Worm (Caenorhabditis elegans) whole organism, early embryonic: ENCODE data around the gene W07G1.7.

Experiments
- B0310.2 ChIP-seq: sonication (generic microtip); optimal IDR thresholded peaks from 2 replicates; lab custom pipeline; 2016; ENCODE audit warnings: mild to moderate bottlenecking, missing genetic modification characterization, missing compliant biosample characterization
- F13C5.2 ChIP-seq: sonication (generic microtip); optimal IDR thresholded peaks from 2 replicates; lab custom pipeline; 2017; ENCODE audit warnings: mild to moderate bottlenecking, missing genetic modification characterization, inconsistent platforms, missing compliant biosample characterization
- aly-1 ChIP-seq: sonication (generic microtip); optimal IDR thresholded peaks from 2 replicates; lab custom pipeline; 2016; ENCODE audit warnings: missing genetic modification characterization, missing compliant biosample characterization
- ama-1 ChIP-seq: fragments of 150-350 bp; optimal IDR thresholded peaks from 2 replicates; lab custom pipeline; 2014
- ceh-13 ChIP-seq: fragments of 200-800 bp; sonication (Bioruptor generic); optimal IDR thresholded peaks from 2 replicates; lab custom pipeline; 2018; ENCODE audit warnings: mild to moderate bottlenecking, missing genetic modification characterization, missing compliant biosample characterization
- ceh-36 ChIP-seq: sonication (generic microtip); optimal IDR thresholded peaks from 2 replicates; lab custom pipeline; 2016; ENCODE audit warnings: missing genetic modification characterization, inconsistent platforms, missing compliant biosample characterization
- ets-7 ChIP-seq: sonication (generic microtip); optimal IDR thresholded peaks from 2 replicates; lab custom pipeline; 2016; ENCODE audit warnings: missing genotype, missing genetic modification characterization, missing compliant biosample characterization
- flt-1 ChIP-seq: fragments of 200-800 bp; sonication (Bioruptor generic); IDR thresholded peaks from 2 replicates; pipeline ENCODE4 v1.3.6; 2022; ENCODE audit warnings: missing genetic modification characterization, missing compliant biosample characterization
- hmbx-1 ChIP-seq: sonication (generic microtip); optimal IDR thresholded peaks from 2 replicates; lab custom pipeline; 2016; ENCODE audit warnings: mild to moderate bottlenecking, missing genetic modification characterization, missing compliant biosample characterization
- hmg-4 ChIP-seq: fragments of 200-800 bp; sonication (Bioruptor generic); optimal IDR thresholded peaks from 2 replicates; lab custom pipeline; 2018; ENCODE audit warnings: mild to moderate bottlenecking, missing genetic modification characterization, missing compliant biosample characterization
- hnd-1 ChIP-seq: sonication (generic microtip); optimal IDR thresholded peaks from 2 replicates; lab custom pipeline; 2016; ENCODE audit warnings: missing genetic modification characterization, missing compliant biosample characterization
- pes-1 ChIP-seq: fragments of 200-800 bp; sonication (Bioruptor generic); IDR thresholded peaks from 2 replicates; pipeline ENCODE4 v1.3.6; 2022; ENCODE audit warnings: missing genetic modification reagents, missing genetic modification characterization, missing compliant biosample characterization
- scrt-1 ChIP-seq: fragments of 200-800 bp; sonication (Bioruptor generic); IDR thresholded peaks from 2 replicates; pipeline ENCODE4 v1.3.6; 2022; ENCODE audit warnings: missing genetic modification characterization, missing compliant biosample characterization
- sea-1 ChIP-seq: fragments of 200-800 bp; sonication (Bioruptor generic); conservative IDR thresholded peaks from 2 replicates; pipeline ENCODE4 v1.3.6; 2022; ENCODE audit warnings: missing genetic modification characterization, missing compliant biosample characterization
- tbx-11 ChIP-seq: fragments of 200-800 bp; sonication (Bioruptor generic); IDR thresholded peaks from 2 replicates; pipeline ENCODE4 v1.3.6; 2022; ENCODE audit warnings: missing genetic modification characterization, missing compliant biosample characterization
- tbx-37 ChIP-seq: fragments of 200-800 bp; sonication (Bioruptor generic); conservative IDR thresholded peaks from 2 replicates; pipeline ENCODE4 v1.3.6; 2022; ENCODE audit warnings: missing genetic modification reagents, missing genetic modification characterization, missing compliant biosample characterization
- tra-4 ChIP-seq: sonication (generic microtip); optimal IDR thresholded peaks from 2 replicates; lab custom pipeline; 2017; ENCODE audit warnings: missing genetic modification characterization, missing compliant biosample characterization

The W07G1.7 gene

ce11 chrII:13961567-13961966 is 4.6 kb downstream of the W07G1.7 start:
- TF ChIP-seq hnd-1 (tag; lab: Kevin White, UChicago) (no peak), hmbx-1 (tag; lab: Kevin White, UChicago) (no peak), hmg-4 (GFP tag; lab: Kevin White, UChicago) (no peak), scrt-1 (no peak), ceh-13 (no peak)

- TF ChIP-seq hmbx-1 (tag; lab: Kevin White, UChicago) (no peak), ceh-13 (no peak), hnd-1 (tag; lab: Kevin White, UChicago) (no peak), F13C5.2 (no peak), flt-1 (no peak), pes-1 (GFP tag; lab: Robert Waterston, UW) (no peak), tra-4 (tag; lab: Kevin White, UChicago) (no peak), aly-1 (tag; lab: Kevin White, UChicago) (no peak), sea-1 (GFP tag; lab: Robert Waterston, UW) (no peak), hmg-4 (GFP tag; lab: Kevin White, UChicago) (no peak), scrt-1 (no peak), tbx-37 (GFP tag; lab: Robert Waterston, UW) (no peak)
Observed at ce11 chrII:13958359-13958758, 7.8 kb downstream of the W07G1.7 start.

- TF ChIP-seq ets-7 (tag; lab: Kevin White, UChicago) (no peak), ceh-36 (tag; lab: Kevin White, UChicago) (no peak), tra-4 (tag; lab: Kevin White, UChicago) (no peak), scrt-1 (no peak), ama-1 (lab: Kevin White, UChicago) (no peak), tbx-11 (GFP tag; lab: Robert Waterston, UW) (no peak), aly-1 (tag; lab: Kevin White, UChicago) (no peak), F13C5.2 (no peak), sea-1 (GFP tag; lab: Robert Waterston, UW) (no peak), ceh-13 (no peak)
Observed at ce11 chrII:13957437-13957836, 8.7 kb downstream of the W07G1.7 start, which contains the start of gene zip-3. Gene zip-3, minus strand, starts transcription at chrII:13957457.

- TF ChIP-seq B0310.2 (tag; lab: Kevin White, UChicago) (no peak), hmg-4 (GFP tag; lab: Kevin White, UChicago) (no peak), ceh-36 (tag; lab: Kevin White, UChicago) (no peak), pes-1 (GFP tag; lab: Robert Waterston, UW) (no peak), hnd-1 (tag; lab: Kevin White, UChicago) (no peak), ets-7 (tag; lab: Kevin White, UChicago) (no peak), ceh-13 (no peak), tbx-37 (GFP tag; lab: Robert Waterston, UW) (no peak), tra-4 (tag; lab: Kevin White, UChicago) (no peak), hmbx-1 (tag; lab: Kevin White, UChicago) (no peak), ama-1 (lab: Kevin White, UChicago) (no peak), flt-1 (no peak), sea-1 (GFP tag; lab: Robert Waterston, UW) (no peak), aly-1 (tag; lab: Kevin White, UChicago) (no peak), scrt-1 (no peak), tbx-11 (GFP tag; lab: Robert Waterston, UW) (no peak), F13C5.2 (no peak)
Observed at ce11 chrII:13956529-13956928, 9.6 kb downstream of the W07G1.7 start.

- no peak for TF ChIP-seq ceh-36 (tag; lab: Kevin White, UChicago)
- no peak for TF ChIP-seq aly-1 (tag; lab: Kevin White, UChicago)
- TF ChIP-seq tbx-37 (GFP tag; lab: Robert Waterston, UW) = no peak
- no peak for TF ChIP-seq ets-7 (tag; lab: Kevin White, UChicago)
- TF ChIP-seq ceh-13 = no peak
- no peak for TF ChIP-seq F13C5.2
- no peak for TF ChIP-seq sea-1 (GFP tag; lab: Robert Waterston, UW)
- no peak for TF ChIP-seq ama-1 (lab: Kevin White, UChicago)
- TF ChIP-seq B0310.2 (tag; lab: Kevin White, UChicago) = no peak
- no peak for TF ChIP-seq scrt-1
- TF ChIP-seq hmbx-1 (tag; lab: Kevin White, UChicago) = no peak
- TF ChIP-seq pes-1 (GFP tag; lab: Robert Waterston, UW) = no peak
- TF ChIP-seq tbx-11 (GFP tag; lab: Robert Waterston, UW) = no peak
- no peak for TF ChIP-seq flt-1
- TF ChIP-seq tra-4 (tag; lab: Kevin White, UChicago) = no peak
- no peak for TF ChIP-seq hmg-4 (GFP tag; lab: Kevin White, UChicago)
- no peak for TF ChIP-seq hnd-1 (tag; lab: Kevin White, UChicago)
Observed at ce11 chrII:13954979-13955378, 11.2 kb downstream of the W07G1.7 start.

- TF ChIP-seq tbx-11 (GFP tag; lab: Robert Waterston, UW) (no peak), aly-1 (tag; lab: Kevin White, UChicago) (no peak), pes-1 (GFP tag; lab: Robert Waterston, UW) (no peak)
Observed at ce11 chrII:13954077-13954476, 12.1 kb downstream of the W07G1.7 start.

ce11 chrII:13951986-13952385 is 14.2 kb downstream of the W07G1.7 start:
- TF ChIP-seq tra-4 (tag; lab: Kevin White, UChicago) (no peak), tbx-11 (GFP tag; lab: Robert Waterston, UW) (no peak), pes-1 (GFP tag; lab: Robert Waterston, UW) (no peak), sea-1 (GFP tag; lab: Robert Waterston, UW) (no peak), tbx-37 (GFP tag; lab: Robert Waterston, UW) (no peak), ceh-36 (tag; lab: Kevin White, UChicago) (no peak), hmg-4 (GFP tag; lab: Kevin White, UChicago) (no peak), hnd-1 (tag; lab: Kevin White, UChicago) (no peak), flt-1 (no peak), ama-1 (lab: Kevin White, UChicago) (no peak)

ce11 chrII:13949290-13949689 is 16.9 kb downstream of the W07G1.7 start, which contains the start of gene sre-44:
Gene sre-44, plus strand, starts transcription at chrII:13949590.
- no peak for TF ChIP-seq ceh-36 (tag; lab: Kevin White, UChicago)
- TF ChIP-seq hmg-4 (GFP tag; lab: Kevin White, UChicago) = no peak
- no peak for TF ChIP-seq hnd-1 (tag; lab: Kevin White, UChicago)
- TF ChIP-seq hmbx-1 (tag; lab: Kevin White, UChicago) = no peak
- TF ChIP-seq ets-7 (tag; lab: Kevin White, UChicago) = no peak
- TF ChIP-seq ama-1 (lab: Kevin White, UChicago) = no peak
- no peak for TF ChIP-seq aly-1 (tag; lab: Kevin White, UChicago)
- TF ChIP-seq ceh-13 = no peak
- no peak for TF ChIP-seq tra-4 (tag; lab: Kevin White, UChicago)
- no peak for TF ChIP-seq scrt-1
